Worm (Caenorhabditis elegans): ENCODE measurements around the gene asp-12.

DNA sequence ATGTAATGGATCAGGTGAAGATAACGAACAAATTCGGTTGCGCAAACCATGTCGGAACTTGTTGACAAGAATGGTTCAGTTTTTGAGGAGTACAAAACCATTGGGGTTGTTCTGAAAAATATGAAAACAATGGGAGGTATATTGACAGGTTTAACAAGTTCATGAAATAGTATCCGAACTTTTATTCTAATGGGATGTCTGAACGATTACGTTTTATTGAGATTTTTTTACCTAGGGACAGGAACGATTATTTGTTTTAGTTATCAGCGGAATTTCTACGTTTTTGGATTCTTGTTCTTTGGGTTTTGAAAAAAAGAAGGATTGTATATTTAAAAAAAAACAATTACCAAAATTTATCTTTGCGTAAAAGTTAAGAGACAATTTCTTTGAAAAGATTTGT is 11.8 kb downstream of the asp-12 start, which contains the start of gene str-135:
- TF ChIP-seq him-1 (tag; optimal IDR thresholded peaks at IDR 0.05) (no peak), W03F9.2 (tag; optimal IDR thresholded peaks at IDR 0.05) (no peak), dao-5 (tag; optimal IDR thresholded peaks at IDR 0.05) (no peak)

All from whole organism, L4/young adult.